Worm (Caenorhabditis elegans) whole organism, mixed stage, embryonic: ENCODE data around the gene cth-1.

Source experiments
- blmp-1 ChIP-seq: fragments of 150-350 bp; optimal IDR thresholded peaks from 2 replicates; lab custom pipeline; 2014; ENCODE audit warnings: missing biosample characterization, missing genetic modification characterization
- elt-1 ChIP-seq: sonication (generic microtip); optimal IDR thresholded peaks from 2 replicates; lab custom pipeline; 2017; ENCODE audit warnings: missing genetic modification characterization, mild to moderate bottlenecking, missing compliant biosample characterization, antibody characterized with exemption, moderate library complexity, borderline replicate concordance; ENCODE audit not compliant: insufficient read depth
- mls-2 ChIP-seq: sonication (generic microtip); optimal IDR thresholded peaks from 2 replicates; lab custom pipeline; 2016; ENCODE audit warnings: mild to moderate bottlenecking, missing genetic modification characterization, moderate library complexity, missing compliant biosample characterization
- sptf-1 ChIP-seq: sonication (generic microtip); optimal IDR thresholded peaks from 2 replicates; lab custom pipeline; 2017; ENCODE audit warnings: mild to moderate bottlenecking, missing genetic modification characterization, moderate library complexity, missing compliant biosample characterization
- unc-39 ChIP-seq: fragments of 150-350 bp; optimal IDR thresholded peaks from 2 replicates; lab custom pipeline; 2014; ENCODE audit warnings: missing biosample characterization, missing genetic modification characterization
- unc-62 ChIP-seq: fragments of 150-350 bp; optimal IDR thresholded peaks from 2 replicates; lab custom pipeline; 2014; ENCODE audit warnings: missing biosample characterization, missing genetic modification reagents, missing genetic modification characterization
- ztf-11 ChIP-seq: fragments of 150-350 bp; optimal IDR thresholded peaks from 2 replicates; lab custom pipeline; 2014; ENCODE audit warnings: missing biosample characterization, missing genetic modification characterization

ce11 chrV:16142371-16142770 is 41.9 kb downstream of the cth-1 start, which contains the start of gene fbxa-18:
- TF ChIP-seq unc-62 (GFP tag; lab: Kevin White, UChicago) (no peak), blmp-1 (tag; lab: Kevin White, UChicago) (no peak), sptf-1 (tag; lab: Kevin White, UChicago) (no peak), ztf-11 (no peak), elt-1 (no peak), unc-39 (tag; lab: Kevin White, UChicago) (no peak), mls-2 (tag; lab: Kevin White, UChicago) (no peak)
